Worm (Caenorhabditis elegans) whole organism, young adult: ENCODE measurements around the gene F26A1.19.
A peak's percentile ranks its signal among the peaks of the same experiment; 100 is the strongest.

Source experiments
- F23B12.7 ChIP-seq: sonication (generic microtip); optimal IDR thresholded peaks from 2 replicates; lab custom pipeline; 2017; ENCODE audit warnings: missing genetic modification characterization, mild to moderate bottlenecking, missing compliant biosample characterization, antibody characterized with exemption, moderate library complexity; ENCODE audit not compliant: insufficient read depth
- F37B4.10 ChIP-seq: fragments of 200-800 bp; sonication (Bioruptor generic); IDR thresholded peaks from 2 replicates; pipeline ENCODE4 v1.3.6; 2022; ENCODE audit warnings: missing genetic modification characterization, missing compliant biosample characterization
- F49E8.2 ChIP-seq: sonication (generic microtip); optimal IDR thresholded peaks from 3 replicates; lab custom pipeline; 2017; ENCODE audit warnings: missing genetic modification characterization, mild to moderate bottlenecking, missing compliant biosample characterization, antibody characterized with exemption, moderate library complexity; ENCODE audit not compliant: insufficient read depth
- F52B5.7 ChIP-seq: sonication (generic microtip); optimal IDR thresholded peaks from 2 replicates; lab custom pipeline; 2016; ENCODE audit warnings: mild to moderate bottlenecking, missing genetic modification characterization, missing compliant biosample characterization
- F55B11.4 ChIP-seq: sonication (generic microtip); optimal IDR thresholded peaks from 2 replicates; lab custom pipeline; 2016; ENCODE audit warnings: missing compliant biosample characterization, missing genetic modification characterization, borderline replicate concordance; ENCODE audit not compliant: insufficient read depth
- F57C9.4 ChIP-seq: sonication (generic microtip); optimal IDR thresholded peaks from 2 replicates; lab custom pipeline; 2017; ENCODE audit warnings: mild to moderate bottlenecking, missing genetic modification characterization, missing compliant biosample characterization
- Y79H2A.3 ChIP-seq: fragments of 200-800 bp; sonication (Bioruptor generic); conservative IDR thresholded peaks from 2 replicates; pipeline ENCODE4 v1.3.6; 2022; ENCODE audit warnings: missing genetic modification reagents, missing genetic modification characterization, missing compliant biosample characterization
- Y95B8A.8 ChIP-seq: fragments of 200-800 bp; sonication (Bioruptor generic); IDR thresholded peaks from 2 replicates; pipeline ENCODE4 v1.3.6; 2022; ENCODE audit warnings: missing genetic modification reagents, missing genetic modification characterization, missing compliant biosample characterization
- akir-1 ChIP-seq: fragments of 200-800 bp; sonication (Bioruptor generic); optimal IDR thresholded peaks from 2 replicates; lab custom pipeline; 2018; ENCODE audit warnings: mild to moderate bottlenecking, missing genetic modification characterization, moderate library complexity, missing compliant biosample characterization
- aptf-2 ChIP-seq: fragments of 200-800 bp; sonication (Bioruptor generic); conservative IDR thresholded peaks from 2 replicates; pipeline ENCODE4 v1.3.6; 2022; ENCODE audit warnings: missing genetic modification reagents, missing genetic modification characterization, missing compliant biosample characterization
- athp-1 ChIP-seq: sonication (generic microtip); optimal IDR thresholded peaks from 2 replicates; lab custom pipeline; 2017; ENCODE audit warnings: mild to moderate bottlenecking, missing genetic modification characterization, missing compliant biosample characterization
- attf-5 ChIP-seq: fragments of 200-800 bp; sonication (Bioruptor generic); optimal IDR thresholded peaks from 2 replicates; lab custom pipeline; 2018; ENCODE audit warnings: mild to moderate bottlenecking, missing genetic modification characterization, missing compliant biosample characterization
- attf-6 ChIP-seq: fragments of 200-800 bp; sonication (Bioruptor generic); IDR thresholded peaks from 2 replicates; pipeline ENCODE4 v1.3.6; 2022; ENCODE audit warnings: missing genetic modification reagents, missing genetic modification characterization, missing compliant biosample characterization
- bed-1 ChIP-seq: fragments of 200-800 bp; sonication (Bioruptor generic); IDR thresholded peaks from 2 replicates; pipeline ENCODE4 v1.3.6; 2022; ENCODE audit warnings: missing genetic modification reagents, missing genetic modification characterization, missing compliant biosample characterization
- ccch-3 ChIP-seq: fragments of 200-800 bp; sonication (Bioruptor generic); optimal IDR thresholded peaks from 2 replicates; lab custom pipeline; 2018; ENCODE audit warnings: mild to moderate bottlenecking, missing genetic modification characterization, missing compliant biosample characterization
- cebp-1 ChIP-seq, 2 experiments: fragments of 200-800 bp in 1 of 2; sonication (Bioruptor generic) in 1 of 2; sonication (generic microtip) in 1 of 2; IDR thresholded peaks in 1 of 2; optimal IDR thresholded peaks in 1 of 2; 2 replicates each; pipeline versions ENCODE4 v1.3.6 to Lab custom; 2017 to 2022; ENCODE audit warnings: missing compliant biosample characterization in 2 of 2, missing genetic modification characterization in 2 of 2, mild to moderate bottlenecking in 1 of 2, missing genetic modification reagents in 1 of 2, moderate library complexity in 1 of 2
- ceh-79 ChIP-seq: sonication (generic microtip); optimal IDR thresholded peaks from 2 replicates; lab custom pipeline; 2017; ENCODE audit warnings: mild to moderate bottlenecking, missing genetic modification characterization, missing compliant biosample characterization
- die-1 ChIP-seq: sonication (generic microtip); optimal IDR thresholded peaks from 2 replicates; lab custom pipeline; 2016; ENCODE audit warnings: missing genotype, mild to moderate bottlenecking, missing genetic modification characterization, missing compliant biosample characterization
- dpff-1 ChIP-seq: sonication (generic microtip); optimal IDR thresholded peaks from 2 replicates; lab custom pipeline; 2017; ENCODE audit warnings: mild to moderate bottlenecking, missing genetic modification characterization, missing compliant biosample characterization
- egrh-3 ChIP-seq: fragments of 200-800 bp; sonication (Bioruptor generic); IDR thresholded peaks from 2 replicates; pipeline ENCODE4 v1.3.6; 2022; ENCODE audit warnings: missing genetic modification reagents, missing genetic modification characterization, missing compliant biosample characterization
- ets-4 ChIP-seq: fragments of 200-800 bp; sonication (Bioruptor generic); optimal IDR thresholded peaks from 2 replicates; lab custom pipeline; 2018; ENCODE audit warnings: mild to moderate bottlenecking, missing genetic modification characterization, missing compliant biosample characterization
- him-1 ChIP-seq: sonication (generic microtip); optimal IDR thresholded peaks from 2 replicates; lab custom pipeline; 2016; ENCODE audit warnings: missing genotype, missing genetic modification reagents, missing genetic modification characterization, missing compliant biosample characterization
- lag-1 ChIP-seq: fragments of 200-800 bp; sonication (Bioruptor generic); IDR thresholded peaks from 2 replicates; pipeline ENCODE4 v1.3.6; 2022; ENCODE audit warnings: missing genetic modification reagents, missing genetic modification characterization, missing compliant biosample characterization
- lin-35 ChIP-seq, 3 experiments: fragments of 150-350 bp in 2 of 3; sonication (generic microtip) in 1 of 3; optimal IDR thresholded peaks; 2 replicates each; lab custom pipeline; 2014 to 2018; ENCODE audit warnings: missing biosample characterization in 3 of 3, missing genetic modification characterization in 3 of 3, missing genetic modification reagents in 3 of 3
- lin-54 ChIP-seq: fragments of 200-800 bp; sonication (Bioruptor generic); optimal IDR thresholded peaks from 2 replicates; lab custom pipeline; 2018; ENCODE audit warnings: mild to moderate bottlenecking, missing genetic modification characterization, missing compliant biosample characterization
- lir-1 ChIP-seq: fragments of 200-800 bp; sonication (Bioruptor generic); conservative IDR thresholded peaks from 2 replicates; pipeline ENCODE4 v1.3.6; 2022; ENCODE audit warnings: missing genetic modification reagents, missing genetic modification characterization, missing compliant biosample characterization
- lsl-1 ChIP-seq: fragments of 200-800 bp; sonication (Bioruptor generic); optimal IDR thresholded peaks from 2 replicates; lab custom pipeline; 2018; ENCODE audit warnings: mild to moderate bottlenecking, missing genetic modification characterization, moderate library complexity, missing compliant biosample characterization
- madf-6 ChIP-seq: fragments of 200-800 bp; sonication (Bioruptor generic); IDR thresholded peaks from 2 replicates; pipeline ENCODE4 v1.3.6; 2022; ENCODE audit warnings: missing genetic modification reagents, missing genetic modification characterization, missing compliant biosample characterization
- mes-4 ChIP-seq: sonication (generic microtip); optimal IDR thresholded peaks from 2 replicates; lab custom pipeline; 2016; ENCODE audit warnings: missing genotype, missing genetic modification characterization, missing compliant biosample characterization
- nhr-80 ChIP-seq: sonication (generic microtip); optimal IDR thresholded peaks from 2 replicates; lab custom pipeline; 2016; ENCODE audit warnings: missing genetic modification characterization, missing compliant biosample characterization
- pbrm-1 ChIP-seq: fragments of 200-800 bp; sonication (Bioruptor generic); IDR thresholded peaks from 2 replicates; pipeline ENCODE4 v1.3.6; 2022; ENCODE audit warnings: missing genetic modification reagents, missing genetic modification characterization, missing compliant biosample characterization
- pha-4 ChIP-seq: fragments of 150-350 bp; sonication (generic microtip); optimal IDR thresholded peaks from 2 replicates; lab custom pipeline; 2014; ENCODE audit warnings: missing biosample characterization, missing genetic modification reagents, missing genetic modification characterization
- rcor-1 ChIP-seq: fragments of 200-800 bp; sonication (Bioruptor generic); IDR thresholded peaks from 2 replicates; pipeline ENCODE4 v1.3.6; 2022; ENCODE audit warnings: missing genetic modification reagents, missing genetic modification characterization, missing compliant biosample characterization
- rec-8 ChIP-seq, 2 experiments: sonication (generic microtip); optimal IDR thresholded peaks; 2 replicates each; lab custom pipeline; 2016; ENCODE audit warnings: mild to moderate bottlenecking in 2 of 2, missing genetic modification characterization in 2 of 2, missing genetic modification reagents in 2 of 2, missing genotype in 2 of 2, missing biosample characterization in 1 of 2, missing compliant biosample characterization in 1 of 2, moderate library complexity in 1 of 2
- sdz-38 ChIP-seq: sonication (generic microtip); optimal IDR thresholded peaks from 2 replicates; lab custom pipeline; 2016; ENCODE audit warnings: missing genotype, missing genetic modification characterization, missing compliant biosample characterization
- snpc-1.3 ChIP-seq: sonication (generic microtip); optimal IDR thresholded peaks from 2 replicates; lab custom pipeline; 2017; ENCODE audit warnings: missing genetic modification characterization, mild to moderate bottlenecking, missing compliant biosample characterization, antibody characterized with exemption, moderate library complexity, missing genotype, missing genetic modification reagents; ENCODE audit not compliant: insufficient read depth
- snpc-3.4 ChIP-seq: sonication (generic microtip); optimal IDR thresholded peaks from 2 replicates; lab custom pipeline; 2017; ENCODE audit warnings: missing genetic modification characterization, mild to moderate bottlenecking, missing compliant biosample characterization, antibody characterized with exemption, moderate library complexity, missing genotype, missing genetic modification reagents
- unc-130 ChIP-seq: sonication (generic microtip); optimal IDR thresholded peaks from 2 replicates; lab custom pipeline; 2016; ENCODE audit warnings: missing genetic modification reagents, missing genetic modification characterization, missing compliant biosample characterization
- ztf-26 ChIP-seq: sonication (generic microtip); optimal IDR thresholded peaks from 2 replicates; lab custom pipeline; 2017; ENCODE audit warnings: missing genetic modification characterization, missing compliant biosample characterization
- ztf-3 ChIP-seq: fragments of 200-800 bp; sonication (Bioruptor generic); optimal IDR thresholded peaks from 2 replicates; lab custom pipeline; 2018; ENCODE audit warnings: mild to moderate bottlenecking, missing genetic modification characterization, missing compliant biosample characterization

Gene F26A1.19

ce11 chrIII:4879445-4879844, 41.9 kb downstream of the F26A1.19 start, which contains the start of gene C35D10.1 (continued):
- TF ChIP-seq F23B12.7 (tag; lab: Kevin White, UChicago) (no peak), unc-130 (GFP tag; lab: Kevin White, UChicago) (no peak), akir-1 (GFP tag; lab: Kevin White, UChicago) (no peak), pha-4 (no peak), nhr-80 (tag; lab: Kevin White, UChicago) (no peak), egrh-3 (GFP tag; lab: Robert Waterston, UW) (no peak), lir-1 (no peak), lin-54 (GFP tag; lab: Kevin White, UChicago) (no peak), madf-6 (GFP tag; lab: Robert Waterston, UW) (peak; percentile 42; the same call in 1 of the 2 replicates), Y79H2A.3 (GFP tag; lab: Robert Waterston, UW) (no peak), F37B4.10 (GFP tag; lab: Robert Waterston, UW) (no peak), athp-1 (no peak), ztf-3 (no peak), rcor-1 (GFP tag; lab: Robert Waterston, UW) (no peak), bed-1 (GFP tag; lab: Robert Waterston, UW) (no peak), lsl-1 (GFP tag; lab: Kevin White, UChicago) (no peak), aptf-2 (GFP tag; lab: Robert Waterston, UW) (no peak), lin-35 (GFP tag; optimal IDR thresholded peaks at IDR 0.05; lab: Kevin White, UChicago) (no peak), Y95B8A.8 (GFP tag; lab: Robert Waterston, UW) (no peak), snpc-1.3 (tag; lab: Kevin White, UChicago) (no peak), ccch-3 (GFP tag; lab: Kevin White, UChicago) (no peak), F49E8.2 (tag; lab: Kevin White, UChicago) (peak; percentile 36)

ce11 chrIII:4881955-4882354, 44.4 kb downstream of the F26A1.19 start:
- TF ChIP-seq rec-8 (tag; optimal IDR thresholded peaks at IDR 0.05; lab: Kevin White, UChicago), result no peak
- TF ChIP-seq ztf-26, result no peak
- peak; percentile 32 for TF ChIP-seq nhr-80 (tag; lab: Kevin White, UChicago)

- TF ChIP-seq snpc-3.4 (tag; lab: Kevin White, UChicago), result no peak
- TF ChIP-seq pbrm-1 (GFP tag; lab: Robert Waterston, UW), result no peak
- TF ChIP-seq sdz-38 (tag; lab: Kevin White, UChicago), result no peak
- TF ChIP-seq lsl-1 (GFP tag; lab: Kevin White, UChicago), result no peak
- TF ChIP-seq cebp-1 (GFP tag; IDR thresholded peaks at IDR 0.05; lab: Robert Waterston, UW), result no peak
- TF ChIP-seq cebp-1 (tag; optimal IDR thresholded peaks at IDR 0.05; lab: Kevin White, UChicago), result no peak
- no peak for TF ChIP-seq attf-5 (GFP tag; lab: Kevin White, UChicago)
- TF ChIP-seq him-1 (tag; lab: Kevin White, UChicago), result no peak
- no peak for TF ChIP-seq mes-4 (tag; lab: Kevin White, UChicago)
- TF ChIP-seq F57C9.4, result no peak
- TF ChIP-seq dpff-1 (tag; lab: Kevin White, UChicago), result no peak
- no peak for TF ChIP-seq lag-1 (GFP tag; lab: Robert Waterston, UW)
- no peak for TF ChIP-seq ztf-26
- no peak for TF ChIP-seq F52B5.7 (tag; lab: Kevin White, UChicago)
- TF ChIP-seq F55B11.4 (tag; lab: Kevin White, UChicago), result no peak
- no peak for TF ChIP-seq pha-4
- no peak for TF ChIP-seq attf-6 (GFP tag; lab: Robert Waterston, UW)
- no peak for TF ChIP-seq ceh-79
- TF ChIP-seq F23B12.7 (tag; lab: Kevin White, UChicago), result no peak
- TF ChIP-seq die-1, result no peak
- no peak for TF ChIP-seq ets-4
Observed at ce11 chrIII:4883429-4883828, 45.9 kb downstream of the F26A1.19 start, which contains the start of gene clec-5. Gene clec-5, minus strand, starts transcription at chrIII:4883606.
